Worm (Caenorhabditis elegans): ENCODE data around the gene agmo-1.

The agmo-1 gene

DNA sequence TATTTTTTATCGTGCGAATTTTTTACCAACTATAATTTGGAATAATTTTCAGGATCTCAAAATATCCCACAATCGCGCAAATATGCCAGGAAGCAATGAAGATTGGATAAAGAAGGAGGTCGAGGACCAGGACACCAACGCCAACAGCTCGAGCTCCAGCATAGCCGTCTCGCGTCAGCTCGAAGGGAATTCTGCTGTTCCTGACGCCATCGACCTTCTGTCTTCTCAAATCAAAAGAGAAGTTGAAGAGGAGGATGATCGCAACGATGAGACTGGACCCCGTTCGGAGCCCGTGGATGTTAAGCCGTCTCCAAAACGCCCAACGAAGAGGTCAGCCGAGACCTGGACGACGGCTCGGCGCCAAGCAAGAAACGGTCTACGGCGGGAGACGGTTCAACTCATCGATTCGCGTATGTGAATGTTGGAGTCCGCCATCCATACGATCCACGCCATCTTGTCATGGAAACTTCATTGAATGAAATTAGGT is 52.0 kb downstream of the agmo-1 start, which contains the start of gene Y111B2A.21:
Gene Y111B2A.21, plus strand, starts transcription at position 51 of the 487 bp plus-strand sequence.
- 0 out of 2 replicates have a peak, but pooled peaks have one; percentile 25 for TF ChIP-seq ztf-1 (GFP tag; conservative IDR thresholded peaks at IDR 0.05)
- TF ChIP-seq ztf-4 (tag; optimal IDR thresholded peaks at IDR 0.05) = no peak

DNA sequence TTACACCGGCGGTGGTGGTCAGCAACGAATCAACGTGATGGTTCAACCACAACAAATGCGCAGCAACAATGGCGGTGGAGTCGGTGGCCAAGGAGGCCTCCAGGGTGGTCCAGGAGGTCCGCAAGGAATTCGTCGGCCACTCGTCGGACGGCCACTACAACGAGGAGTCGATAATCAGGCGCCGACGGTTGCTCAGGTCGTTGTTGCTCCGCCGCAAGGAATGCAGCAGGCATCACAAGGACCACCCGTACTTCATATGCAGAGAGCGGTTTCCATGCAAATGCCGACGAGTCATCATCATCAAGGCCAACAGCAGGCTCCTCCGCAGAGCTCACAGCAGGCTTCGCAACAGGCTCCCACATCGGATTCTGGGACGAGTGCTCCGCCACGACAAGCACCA is 54.9 kb downstream of the agmo-1 start:
- no peak for TF ChIP-seq crh-2 (tag; optimal IDR thresholded peaks at IDR 0.05)
- TF ChIP-seq aly-2 (tag; optimal IDR thresholded peaks at IDR 0.05) = no peak
- no peak for TF ChIP-seq elt-1 (tag; optimal IDR thresholded peaks at IDR 0.05)
- no peak for TF ChIP-seq nhr-237 (tag; optimal IDR thresholded peaks at IDR 0.05)
- no peak for TF ChIP-seq ztf-4 (tag; optimal IDR thresholded peaks at IDR 0.05)
- no peak for TF ChIP-seq ceh-16 (tag; optimal IDR thresholded peaks at IDR 0.05)
- no peak for TF ChIP-seq nhr-12 (tag; optimal IDR thresholded peaks at IDR 0.05)
- TF ChIP-seq blmp-1 (tag; optimal IDR thresholded peaks at IDR 0.05; ENCODE audit: insufficient read depth) = no peak
- TF ChIP-seq peb-1 (tag; optimal IDR thresholded peaks at IDR 0.05) = no peak
- TF ChIP-seq unc-62 (GFP tag; optimal IDR thresholded peaks at IDR 0.05) = no peak
- no peak for TF ChIP-seq snpc-4 (tag; optimal IDR thresholded peaks at IDR 0.05)
- TF ChIP-seq skn-1 (tag; optimal IDR thresholded peaks at IDR 0.05) = no peak
- TF ChIP-seq Y55F3AM.14 (GFP tag; optimal IDR thresholded peaks at IDR 0.05) = no peak
- no peak for TF ChIP-seq lin-39 (tag; optimal IDR thresholded peaks at IDR 0.05)
- no peak for TF ChIP-seq nhr-23 (tag; optimal IDR thresholded peaks at IDR 0.05)
- no peak for TF ChIP-seq nhr-6 (tag; optimal IDR thresholded peaks at IDR 0.05)
- TF ChIP-seq mdl-1 (tag; optimal IDR thresholded peaks at IDR 0.05) = no peak
- no peak for TF ChIP-seq sma-9 (GFP tag; optimal IDR thresholded peaks at IDR 0.05)
- no peak for TF ChIP-seq sma-9 (tag; optimal IDR thresholded peaks at IDR 0.05)
- no peak for TF ChIP-seq elt-3 (tag; optimal IDR thresholded peaks at IDR 0.05)
- TF ChIP-seq unc-55 (GFP tag; optimal IDR thresholded peaks at IDR 0.05) = no peak
